Worm (Caenorhabditis elegans): Measurements from ENCODE around the gene cht-6.

- TF ChIP-seq aly-1 (tag; optimal IDR thresholded peaks at IDR 0.05) (no peak), ama-1 (optimal IDR thresholded peaks at IDR 0.05) (no peak), hmbx-1 (tag; optimal IDR thresholded peaks at IDR 0.05) (no peak), ets-7 (tag; optimal IDR thresholded peaks at IDR 0.05) (no peak), ceh-13 (GFP tag; optimal IDR thresholded peaks at IDR 0.05) (no peak)
These were observed 35.6 kb downstream of the cht-6 start, which contains the start of gene acl-8 for ce11 chrV:6450129-6451011.
